Worm (Caenorhabditis elegans): ENCODE data around the gene srx-86.

srx-86 gene

DNA sequence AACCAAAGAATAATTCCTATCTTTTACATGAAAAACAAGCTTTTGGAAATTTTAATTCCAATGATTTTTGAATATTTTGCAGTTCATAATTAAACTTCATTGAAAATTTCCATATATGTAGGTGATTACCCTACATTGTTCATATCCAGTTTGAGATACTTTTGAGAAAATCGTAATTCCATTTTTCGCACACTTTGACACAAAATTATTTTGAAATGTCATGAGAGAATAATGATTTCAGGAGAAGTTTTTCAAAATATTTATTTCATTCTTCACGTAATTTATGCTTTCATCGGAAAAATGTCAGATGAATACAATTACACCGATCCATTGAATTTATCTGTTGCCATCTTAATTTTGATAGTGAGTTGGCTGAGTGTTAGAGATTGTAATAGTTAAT is 20.5 kb downstream of the srx-86 start, which contains the start of gene srx-88:
Gene srx-88, plus strand, starts transcription at position 301 of the 400 bp plus-strand sequence.
- no peak for TF ChIP-seq aptf-2 (GFP tag; conservative IDR thresholded peaks at IDR 0.05)
- TF ChIP-seq madf-8 (GFP tag; conservative IDR thresholded peaks at IDR 0.05), result no peak
- no peak for TF ChIP-seq cebp-1 (GFP tag; IDR thresholded peaks at IDR 0.05)
- no peak for TF ChIP-seq cebp-1 (tag; optimal IDR thresholded peaks at IDR 0.05)
- no peak for TF ChIP-seq Y53G8AR.9 (GFP tag; conservative IDR thresholded peaks at IDR 0.05)
- no peak for TF ChIP-seq zfh-2 (GFP tag; conservative IDR thresholded peaks at IDR 0.05)
- no peak for TF ChIP-seq hmg-20 (GFP tag; IDR thresholded peaks at IDR 0.05)
- TF ChIP-seq K11D2.4 (GFP tag; IDR thresholded peaks at IDR 0.05), result no peak

DNA sequence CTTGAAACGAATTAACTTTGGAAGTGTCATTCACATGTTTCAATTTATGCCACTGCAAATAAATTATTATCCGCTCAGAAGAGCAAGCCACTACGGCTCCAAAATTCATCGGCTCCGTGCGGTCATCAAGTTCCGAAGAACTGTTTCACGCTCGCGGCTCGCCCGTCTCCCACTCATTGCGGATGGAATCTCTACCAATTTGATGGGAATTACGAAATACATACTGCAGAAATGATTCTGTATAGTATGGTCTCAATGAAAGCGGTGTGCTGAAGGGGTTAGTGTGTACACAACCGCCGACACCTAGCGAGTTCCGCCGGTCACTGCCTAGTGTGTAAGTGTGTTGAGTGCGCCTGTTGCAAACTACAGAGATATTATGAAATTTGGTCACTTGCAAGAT is 22.4 kb downstream of the srx-86 start:
- TF ChIP-seq F52B5.7 (tag; optimal IDR thresholded peaks at IDR 0.05) (no peak), snpc-4 (GFP tag; optimal IDR thresholded peaks at IDR 0.05) (peak; percentile 91), snpc-4 (tag; optimal IDR thresholded peaks at IDR 0.05) (peak; percentile 90 to 97 (median 93)), nhr-179 (tag; optimal IDR thresholded peaks at IDR 0.05) (no peak), snpc-1.1 (tag; optimal IDR thresholded peaks at IDR 0.05; ENCODE audit: insufficient read depth) (peak; percentile 94), lir-1 (GFP tag; conservative IDR thresholded peaks at IDR 0.05) (no peak), nfya-1 (tag; optimal IDR thresholded peaks at IDR 0.05; ENCODE audit: borderline replicate concordance, insufficient read depth) (no peak), chd-7 (tag; optimal IDR thresholded peaks at IDR 0.05) (no peak), C17E4.6 (GFP tag; IDR thresholded peaks at IDR 0.05) (no peak; the same call in 1 of the 2 replicates), hmg-1.2 (GFP tag; IDR thresholded peaks at IDR 0.05) (peak; percentile 81), rpc-1 (optimal IDR thresholded peaks at IDR 0.05) (no peak), rpc-1 (tag; optimal IDR thresholded peaks at IDR 0.05) (peak; percentile 11), nhr-120 (GFP tag; IDR thresholded peaks at IDR 0.05) (0 out of 2 replicates have a peak, but pooled peaks have one; percentile 62), ccch-3 (GFP tag; optimal IDR thresholded peaks at IDR 0.05) (no peak), snpc-3.4 (tag; optimal IDR thresholded peaks at IDR 0.05) (peak; percentile 84), lin-26 (GFP tag; IDR thresholded peaks at IDR 0.05) (peak; percentile 99), snpc-1.3 (tag; optimal IDR thresholded peaks at IDR 0.05; ENCODE audit: insufficient read depth) (peak; percentile 43), lsy-27 (tag; optimal IDR thresholded peaks at IDR 0.05; ENCODE audit: borderline replicate concordance, insufficient read depth) (no peak), aptf-3 (GFP tag; IDR thresholded peaks at IDR 0.05) (no peak), Y56A3A.18 (GFP tag; IDR thresholded peaks at IDR 0.05) (no peak), dpff-1 (tag; optimal IDR thresholded peaks at IDR 0.05) (no peak), F57C9.4 (tag; optimal IDR thresholded peaks at IDR 0.05) (no peak), B0336.3 (GFP tag; IDR thresholded peaks at IDR 0.05) (no peak), F55B11.4 (tag; optimal IDR thresholded peaks at IDR 0.05; ENCODE audit: borderline replicate concordance, insufficient read depth) (no peak), zim-3 (tag; optimal IDR thresholded peaks at IDR 0.05) (no peak), ekl-4 (GFP tag; IDR thresholded peaks at IDR 0.05) (peak; percentile 53; the same call in 1 of the 2 replicates), lsl-1 (GFP tag; optimal IDR thresholded peaks at IDR 0.05) (peak; percentile 55), rcor-1 (GFP tag; IDR thresholded peaks at IDR 0.05) (peak; percentile 68), F57A8.1 (GFP tag; optimal IDR thresholded peaks at IDR 0.05) (no peak), nfya-2 (GFP tag; IDR thresholded peaks at IDR 0.05) (no peak), hmg-20 (GFP tag; IDR thresholded peaks at IDR 0.05) (peak; percentile 43; the same call in 1 of the 2 replicates), madf-6 (GFP tag; IDR thresholded peaks at IDR 0.05) (peak; percentile 70; the same call in 1 of the 2 replicates), attf-6 (GFP tag; IDR thresholded peaks at IDR 0.05) (peak; percentile 84), D2030.7 (GFP tag; IDR thresholded peaks at IDR 0.05) (peak; percentile 77), ztf-18 (tag; optimal IDR thresholded peaks at IDR 0.05) (peak; percentile 17), ztf-25 (GFP tag; IDR thresholded peaks at IDR 0.05) (no peak), let-526 (GFP tag; IDR thresholded peaks at IDR 0.05) (no peak), him-1 (tag; optimal IDR thresholded peaks at IDR 0.05) (peak; percentile 93), hsf-1 (GFP tag; IDR thresholded peaks at IDR 0.05) (no peak), ceh-91 (GFP tag; IDR thresholded peaks at IDR 0.05) (no peak)
